ENCODE assay signal across 4 fruit fly cellular contexts in genomic region chr3L:2157427-2157931, dm6.
TF ChIP-seq lines count a peak whose summit lies in the region.

No protein-coding gene starts in this region.

- no peak for TF ChIP-seq CTCF in whole organism, embryonic (GFP tag; optimal IDR thresholded peaks at IDR 0.05; lab: Kevin White, UChicago)

TF ChIP-seq in whole organism, adult, 20 proteins besides CTCF, POLR2A, EP300 and RAD21:
- TF ChIP-seq Crg-1 (GFP tag; optimal IDR thresholded peaks at IDR 0.05; lab: Kevin White, UChicago), result no peak
- peak; percentile 32 for TF ChIP-seq kay (GFP tag; lab: Kevin White, UChicago; ENCODE audit: borderline replicate concordance)

TF ChIP-seq in whole organism, embryonic, 481 proteins besides CTCF, POLR2A, EP300 and RAD21 (continues in another document):
- no peak for TF ChIP-seq fd96Cb (tag; optimal IDR thresholded peaks at IDR 0.05; lab: Kevin White, UChicago)
- peak; percentile 66 for TF ChIP-seq ftz-f1 (GFP tag; optimal IDR thresholded peaks at IDR 0.05; lab: Kevin White, UChicago)
- TF ChIP-seq crp (GFP tag; optimal IDR thresholded peaks at IDR 0.05; lab: Kevin White, UChicago), result no peak
- no peak for TF ChIP-seq CG11247 (GFP tag; IDR thresholded peaks at IDR 0.05; lab: Robert Waterston, UW)
- TF ChIP-seq Blimp-1 (GFP tag; optimal IDR thresholded peaks at IDR 0.05; lab: Kevin White, UChicago), result no peak
- no peak for TF ChIP-seq C15 (GFP tag; IDR thresholded peaks at IDR 0.05; lab: Robert Waterston, UW)
- TF ChIP-seq ci (GFP tag; IDR thresholded peaks at IDR 0.05; lab: Robert Waterston, UW), result 0 out of 3 replicates have a peak, but pooled peaks have one; percentile 42
- TF ChIP-seq Hr78 (GFP tag; optimal IDR thresholded peaks at IDR 0.05; lab: Kevin White, UChicago), result peak in 1 of 2 experiments; percentile 76
- no peak for TF ChIP-seq CG11504 (tag; optimal IDR thresholded peaks at IDR 0.05; lab: Kevin White, UChicago)
- no peak for TF ChIP-seq gsb (GFP tag; IDR thresholded peaks at IDR 0.05; lab: Robert Waterston, UW)
- TF ChIP-seq CG17359 (tag; optimal IDR thresholded peaks at IDR 0.05; lab: Kevin White, UChicago), result no peak
- TF ChIP-seq CG8944 (GFP tag; optimal IDR thresholded peaks at IDR 0.05; lab: Kevin White, UChicago), result no peak
- TF ChIP-seq CG5953 (GFP tag; IDR thresholded peaks at IDR 0.05; lab: Robert Waterston, UW), result 0 out of 2 replicates have a peak, but pooled peaks have one; percentile 10
- no peak for TF ChIP-seq CG13624 (GFP tag; optimal IDR thresholded peaks at IDR 0.05; lab: Kevin White, UChicago)
- no peak for TF ChIP-seq Awh (GFP tag; IDR thresholded peaks at IDR 0.05; lab: Robert Waterston, UW)
- TF ChIP-seq CG14667 (GFP tag; IDR thresholded peaks at IDR 0.05; lab: Robert Waterston, UW), result no peak
- no peak for TF ChIP-seq CG4820 (GFP tag; optimal IDR thresholded peaks at IDR 0.05; lab: Kevin White, UChicago)
- no peak for TF ChIP-seq Lhr (GFP tag; optimal IDR thresholded peaks at IDR 0.05; lab: Kevin White, UChicago)
- no peak for TF ChIP-seq nerfin-2 (GFP tag; IDR thresholded peaks at IDR 0.05; lab: Robert Waterston, UW; ENCODE audit: partially characterized antibody)
- TF ChIP-seq CG1602 (GFP tag; optimal IDR thresholded peaks at IDR 0.05; lab: Kevin White, UChicago), result no peak
- no peak for TF ChIP-seq Chrac-16 (GFP tag; optimal IDR thresholded peaks at IDR 0.05; lab: Kevin White, UChicago)
- TF ChIP-seq Bgb (GFP tag; IDR thresholded peaks at IDR 0.05; lab: Robert Waterston, UW; ENCODE audit: partially characterized antibody), result no peak
- no peak for TF ChIP-seq row (GFP tag; IDR thresholded peaks at IDR 0.05; lab: Robert Waterston, UW)
- TF ChIP-seq tin (GFP tag; optimal IDR thresholded peaks at IDR 0.05; lab: Kevin White, UChicago), result no peak
- no peak for TF ChIP-seq CG12236 (GFP tag; optimal IDR thresholded peaks at IDR 0.05; lab: Kevin White, UChicago)
- TF ChIP-seq CG31388 (GFP tag; optimal IDR thresholded peaks at IDR 0.05; lab: Kevin White, UChicago), result no peak
- TF ChIP-seq h (optimal IDR thresholded peaks at IDR 0.05; lab: Kevin White, UChicago), result no peak
- no peak for TF ChIP-seq CG17361 (GFP tag; IDR thresholded peaks at IDR 0.05; lab: Robert Waterston, UW)
- peak; percentile 26; the same call in 1 of the 2 replicates for TF ChIP-seq CG6272 (GFP tag; IDR thresholded peaks at IDR 0.05; lab: Robert Waterston, UW)
- TF ChIP-seq slp2 (GFP tag; optimal IDR thresholded peaks at IDR 0.05; lab: Kevin White, UChicago), result no peak

TF ChIP-seq in whole organism, prepupa, 60 proteins besides CTCF, POLR2A, EP300 and RAD21:
- TF ChIP-seq CG3032 (tag; optimal IDR thresholded peaks at IDR 0.05; lab: Kevin White, UChicago) (no peak), Ets21C (GFP tag; optimal IDR thresholded peaks at IDR 0.05; lab: Kevin White, UChicago) (no peak), Eip75B (GFP tag; optimal IDR thresholded peaks at IDR 0.05; lab: Kevin White, UChicago) (peak; percentile 34), eg (GFP tag; IDR thresholded peaks at IDR 0.05; lab: Robert Waterston, UW) (0 out of 3 replicates have a peak, but pooled peaks have one; percentile 54), topi (GFP tag; optimal IDR thresholded peaks at IDR 0.05; lab: Kevin White, UChicago) (no peak), cyc (GFP tag; optimal IDR thresholded peaks at IDR 0.05; lab: Kevin White, UChicago) (no peak), dac (GFP tag; optimal IDR thresholded peaks at IDR 0.05; lab: Kevin White, UChicago) (no peak), CG31627 (GFP tag; optimal IDR thresholded peaks at IDR 0.05; lab: Kevin White, UChicago) (no peak)

TF ChIP-seq in whole organism, pupa, 21 proteins besides CTCF, POLR2A, EP300 and RAD21:
- TF ChIP-seq CG4496 (GFP tag; IDR thresholded peaks at IDR 0.05; lab: Robert Waterston, UW) (0 out of 3 replicates have a peak, but pooled peaks have one; percentile 10), EcR (GFP tag; optimal IDR thresholded peaks at IDR 0.05; lab: Kevin White, UChicago) (peak; percentile 47), CG13204 (GFP tag; optimal IDR thresholded peaks at IDR 0.05; lab: Kevin White, UChicago) (peak; percentile 47), CG17806 (tag; optimal IDR thresholded peaks at IDR 0.05; lab: Kevin White, UChicago) (no peak), Pif1B (GFP tag; optimal IDR thresholded peaks at IDR 0.05; lab: Kevin White, UChicago) (no peak), D1 (tag; optimal IDR thresholded peaks at IDR 0.05; lab: Kevin White, UChicago) (no peak)
